Worm (Caenorhabditis elegans): ENCODE results near the gene T25B9.8.
A peak's percentile ranks its signal among the peaks of the same experiment; 100 is the strongest.

Gene T25B9.8

DNA sequence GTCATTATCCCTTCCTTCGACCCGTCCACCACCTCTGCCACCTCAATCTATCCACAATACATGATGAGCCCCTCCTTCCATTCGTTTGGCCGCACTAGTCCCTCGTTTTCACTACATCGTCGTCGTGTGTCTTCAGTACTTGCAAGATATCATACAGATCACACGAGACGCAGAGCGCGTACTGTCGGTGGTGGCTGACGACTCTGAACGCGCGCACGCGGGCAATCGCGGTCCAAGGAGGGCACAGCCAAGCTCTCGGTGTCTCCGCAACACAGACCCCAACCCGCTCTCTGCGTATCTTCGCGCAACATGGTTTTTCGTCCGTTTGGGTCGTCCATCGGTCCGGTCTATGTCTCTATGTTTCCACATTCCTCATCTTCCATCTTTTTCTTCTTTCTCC, 49.0 kb upstream of the T25B9.8 start (continued):
- TF ChIP-seq pqm-1 (tag; optimal IDR thresholded peaks at IDR 0.05), result no peak
- TF ChIP-seq ceh-22 (tag; optimal IDR thresholded peaks at IDR 0.05), result no peak
- no peak for TF ChIP-seq ceh-48 (tag; optimal IDR thresholded peaks at IDR 0.05)
- TF ChIP-seq nhr-232 (tag; optimal IDR thresholded peaks at IDR 0.05), result no peak
- peak; percentile 56 for TF ChIP-seq ceh-34 (tag; optimal IDR thresholded peaks at IDR 0.05)
- TF ChIP-seq pha-2 (tag; optimal IDR thresholded peaks at IDR 0.05), result no peak
- no peak for TF ChIP-seq pha-4 (tag; optimal IDR thresholded peaks at IDR 0.05)
- TF ChIP-seq unc-3 (GFP tag; conservative IDR thresholded peaks at IDR 0.05), result no peak
- TF ChIP-seq unc-3 (tag; optimal IDR thresholded peaks at IDR 0.05), result no peak
- no peak for TF ChIP-seq eyg-1 (tag; optimal IDR thresholded peaks at IDR 0.05)
- no peak for TF ChIP-seq sox-4 (tag; optimal IDR thresholded peaks at IDR 0.05)
- TF ChIP-seq mec-3 (tag; optimal IDR thresholded peaks at IDR 0.05; ENCODE audit: borderline replicate concordance), result no peak
- no peak for TF ChIP-seq hlh-8 (tag; optimal IDR thresholded peaks at IDR 0.05)
- TF ChIP-seq dmd-4 (tag; optimal IDR thresholded peaks at IDR 0.05; ENCODE audit: borderline replicate concordance), result no peak
- no peak for TF ChIP-seq ceh-45 (GFP tag; IDR thresholded peaks at IDR 0.05)
- no peak for TF ChIP-seq hlh-13 (GFP tag; optimal IDR thresholded peaks at IDR 0.05)
- TF ChIP-seq ceh-24 (tag; optimal IDR thresholded peaks at IDR 0.05), result no peak
- no peak for TF ChIP-seq unc-42 (tag; optimal IDR thresholded peaks at IDR 0.05)
- TF ChIP-seq rnt-1 (tag; optimal IDR thresholded peaks at IDR 0.05), result peak; percentile 47
- no peak for TF ChIP-seq dve-1 (tag; optimal IDR thresholded peaks at IDR 0.05)
- TF ChIP-seq hlh-15 (tag; optimal IDR thresholded peaks at IDR 0.05), result no peak

DNA sequence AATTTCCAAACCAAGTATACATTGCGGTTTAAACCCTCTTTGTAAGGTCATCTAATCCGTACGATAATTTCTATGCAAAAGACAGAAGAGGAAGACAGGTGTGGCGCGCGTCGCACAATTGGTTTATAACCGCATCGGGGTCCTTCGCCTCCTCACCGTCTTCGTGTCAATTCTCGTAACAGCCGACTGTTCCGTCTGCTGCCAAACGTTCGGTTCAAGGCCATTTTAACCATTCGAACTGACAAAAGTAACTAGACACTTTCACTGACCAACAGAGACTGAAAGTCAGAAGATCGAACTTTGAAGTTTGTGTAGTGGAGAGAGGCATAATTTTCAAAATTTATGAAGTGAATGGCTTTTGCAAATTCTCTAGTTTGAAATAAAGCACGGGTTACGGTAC, 48.0 kb upstream of the T25B9.8 start:
- TF ChIP-seq ztf-16 (tag; optimal IDR thresholded peaks at IDR 0.05) (no peak), fax-1 (tag; optimal IDR thresholded peaks at IDR 0.05) (no peak), nhr-11 (tag; optimal IDR thresholded peaks at IDR 0.05) (no peak), lin-11 (tag; optimal IDR thresholded peaks at IDR 0.05) (no peak), eyg-1 (tag; optimal IDR thresholded peaks at IDR 0.05) (no peak), ceh-45 (GFP tag; IDR thresholded peaks at IDR 0.05) (no peak), npax-4 (tag; optimal IDR thresholded peaks at IDR 0.05) (no peak), pqm-1 (tag; optimal IDR thresholded peaks at IDR 0.05) (no peak), madf-2 (tag; optimal IDR thresholded peaks at IDR 0.05) (no peak)

- TF ChIP-seq rnt-1 (tag; optimal IDR thresholded peaks at IDR 0.05) (no peak), pqm-1 (tag; optimal IDR thresholded peaks at IDR 0.05) (no peak), ceh-45 (GFP tag; IDR thresholded peaks at IDR 0.05) (no peak), mec-3 (tag; optimal IDR thresholded peaks at IDR 0.05; ENCODE audit: borderline replicate concordance) (no peak), nhr-232 (tag; optimal IDR thresholded peaks at IDR 0.05) (no peak), ceh-34 (tag; optimal IDR thresholded peaks at IDR 0.05) (no peak), ztf-16 (tag; optimal IDR thresholded peaks at IDR 0.05) (no peak), lim-6 (tag; optimal IDR thresholded peaks at IDR 0.05) (no peak), dve-1 (tag; optimal IDR thresholded peaks at IDR 0.05) (no peak), fkh-10 (GFP tag; optimal IDR thresholded peaks at IDR 0.05) (no peak), K09A11.1 (tag; optimal IDR thresholded peaks at IDR 0.05; ENCODE audit: insufficient read depth) (no peak)
These were observed 44.1 kb upstream of the T25B9.8 start, which contains the start of gene miz-1 for ce11 chrIV:10812099-10812498. TSS of gene miz-1 (plus strand) at chrIV:10812399.

ce11 chrIV:10811388-10811787, 43.4 kb upstream of the T25B9.8 start:
- TF ChIP-seq hlh-8 (tag; optimal IDR thresholded peaks at IDR 0.05) (peak; percentile 21), ceh-45 (GFP tag; IDR thresholded peaks at IDR 0.05) (no peak), unc-3 (GFP tag; conservative IDR thresholded peaks at IDR 0.05) (no peak), unc-3 (tag; optimal IDR thresholded peaks at IDR 0.05) (no peak), rnt-1 (tag; optimal IDR thresholded peaks at IDR 0.05) (peak; percentile 1), ceh-34 (tag; optimal IDR thresholded peaks at IDR 0.05) (peak; percentile 45), ets-4 (tag; optimal IDR thresholded peaks at IDR 0.05) (peak; percentile 61), tbx-2 (tag; optimal IDR thresholded peaks at IDR 0.05) (peak; percentile 10)

ce11 chrIV:10810820-10811219, 42.8 kb upstream of the T25B9.8 start:
- no peak for TF ChIP-seq pros-1 (tag; optimal IDR thresholded peaks at IDR 0.05)
- peak; percentile 21 for TF ChIP-seq elt-2 (tag; optimal IDR thresholded peaks at IDR 0.05)
